Fruit fly (Drosophila melanogaster): Measurements from ENCODE around the gene Fatp1.

DNA sequence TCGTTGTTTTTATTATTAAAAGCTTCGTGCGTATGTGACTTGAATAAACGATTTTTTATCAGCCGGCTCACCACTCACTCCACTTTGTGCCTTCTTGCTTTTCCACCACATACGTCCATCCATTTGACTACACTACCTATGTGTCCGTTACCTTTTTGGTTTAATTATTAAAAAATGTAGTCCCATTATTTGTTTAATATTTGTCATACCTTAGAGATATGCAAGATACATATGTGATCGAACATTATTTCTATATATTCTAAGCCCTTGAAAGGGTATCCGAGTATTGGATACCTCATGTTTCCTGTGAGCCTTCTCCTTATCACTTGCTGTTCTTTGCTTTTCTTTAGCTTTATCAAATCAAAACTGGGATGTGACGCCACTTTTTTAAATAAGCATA is 2.2 kb upstream of the Fatp1 start:
- TF ChIP-seq Sin3A (optimal IDR thresholded peaks at IDR 0.05) = no peak
- TF ChIP-seq h (optimal IDR thresholded peaks at IDR 0.05) = no peak
- TF ChIP-seq psq (optimal IDR thresholded peaks at IDR 0.05) = no peak
- no peak for TF ChIP-seq ttk (optimal IDR thresholded peaks at IDR 0.05)
